Fruit fly (Drosophila melanogaster) whole organism, adult: ENCODE measurements around the gene Snap24.

Experiments
- CG11617 ChIP-seq: fragments of 200-800 bp; sonication (Bioruptor generic); optimal IDR thresholded peaks from 2 replicates; lab custom pipeline; 2017; ENCODE audit warnings: mild to moderate bottlenecking, missing biosample characterization, missing genetic modification reagents, missing genetic modification characterization
- CG12768 ChIP-seq: fragments of 200-800 bp; sonication (Bioruptor generic); optimal IDR thresholded peaks from 2 replicates; lab custom pipeline; 2017; ENCODE audit warnings: missing biosample characterization, missing genetic modification characterization, mild to moderate bottlenecking, moderate library complexity, missing genetic modification reagents
- CG14711 ChIP-seq: fragments of 200-800 bp; sonication (Bioruptor generic); optimal IDR thresholded peaks from 2 replicates; lab custom pipeline; 2018; ENCODE audit warnings: missing biosample characterization, mild to moderate bottlenecking, missing genetic modification characterization, moderate library complexity
- CG1620 ChIP-seq: fragments of 200-800 bp; sonication (Bioruptor generic); optimal IDR thresholded peaks from 2 replicates; lab custom pipeline; 2016; ENCODE audit warnings: missing biosample characterization, missing genetic modification characterization
- CG33017 ChIP-seq: fragments of 200-800 bp; sonication (Bioruptor generic); optimal IDR thresholded peaks from 2 replicates; lab custom pipeline; 2018; ENCODE audit warnings: missing biosample characterization, mild to moderate bottlenecking, missing genetic modification characterization, moderate library complexity
- CG5204 ChIP-seq: fragments of 200-800 bp; sonication (Bioruptor generic); optimal IDR thresholded peaks from 2 replicates; lab custom pipeline; 2016; ENCODE audit warnings: missing biosample characterization, missing genetic modification characterization
- CG7045 ChIP-seq: fragments of 200-800 bp; sonication (Bioruptor generic); optimal IDR thresholded peaks from 2 replicates; lab custom pipeline; 2017; ENCODE audit warnings: missing biosample characterization, mild to moderate bottlenecking, missing genetic modification characterization
- CG7101 ChIP-seq: fragments of 200-800 bp; sonication (Bioruptor generic); optimal IDR thresholded peaks from 2 replicates; lab custom pipeline; 2018; ENCODE audit warnings: missing biosample characterization, mild to moderate bottlenecking, missing genetic modification characterization, moderate library complexity
- Clk ChIP-seq: fragments of 200-800 bp; sonication (Bioruptor generic); optimal IDR thresholded peaks from 2 replicates; lab custom pipeline; 2017; ENCODE audit warnings: missing biosample characterization, missing genetic modification characterization
- Crg-1 ChIP-seq: fragments of 200-800 bp; sonication (Bioruptor generic); optimal IDR thresholded peaks from 2 replicates; lab custom pipeline; 2016; ENCODE audit warnings: missing biosample characterization, missing genetic modification characterization
- Hr96 ChIP-seq: fragments of 200-800 bp; sonication (Bioruptor generic); optimal IDR thresholded peaks from 2 replicates; lab custom pipeline; 2016; ENCODE audit warnings: missing biosample characterization, missing genetic modification characterization
- Mnt ChIP-seq: fragments of 200-800 bp; sonication (Bioruptor generic); optimal IDR thresholded peaks from 2 replicates; lab custom pipeline; 2016; ENCODE audit warnings: missing biosample characterization, mild to moderate bottlenecking, missing genetic modification characterization
- bab1 ChIP-seq: fragments of 200-800 bp; sonication (Bioruptor generic); optimal IDR thresholded peaks from 3 replicates; lab custom pipeline; 2019; ENCODE audit warnings: missing biosample characterization, mild to moderate bottlenecking, missing genetic modification characterization, moderate library complexity
- cic ChIP-seq: fragments of 200-800 bp; sonication (Bioruptor generic); optimal IDR thresholded peaks from 2 replicates; lab custom pipeline; 2017; ENCODE audit warnings: missing biosample characterization, mild to moderate bottlenecking, missing genetic modification characterization, moderate library complexity
- cnc ChIP-seq, 2 experiments: fragments of >200 bp; optimal IDR thresholded peaks; 2 replicates each; lab custom pipeline; 2017
- kay ChIP-seq: fragments of 200-800 bp; sonication (Bioruptor generic); peaks from one replicate; lab custom pipeline; 2016; ENCODE audit warnings: missing biosample characterization, missing genetic modification characterization, borderline replicate concordance
- ovo ChIP-seq: fragments of 200-800 bp; sonication (Bioruptor generic); optimal IDR thresholded peaks from 2 replicates; lab custom pipeline; 2016; ENCODE audit warnings: missing biosample characterization, missing genetic modification characterization
- pad ChIP-seq: fragments of 200-800 bp; sonication (Bioruptor generic); optimal IDR thresholded peaks from 3 replicates; lab custom pipeline; 2017; ENCODE audit warnings: missing biosample characterization, missing genetic modification characterization, mild to moderate bottlenecking, moderate library complexity, missing genetic modification reagents
- tj ChIP-seq: fragments of 200-800 bp; sonication (Bioruptor generic); optimal IDR thresholded peaks from 3 replicates; lab custom pipeline; 2017; ENCODE audit warnings: missing biosample characterization, mild to moderate bottlenecking, missing genetic modification characterization, moderate library complexity
- toe ChIP-seq: fragments of 200-800 bp; sonication (Bioruptor generic); optimal IDR thresholded peaks from 2 replicates; lab custom pipeline; 2016; ENCODE audit warnings: missing biosample characterization, missing genetic modification characterization

Gene Snap24

DNA sequence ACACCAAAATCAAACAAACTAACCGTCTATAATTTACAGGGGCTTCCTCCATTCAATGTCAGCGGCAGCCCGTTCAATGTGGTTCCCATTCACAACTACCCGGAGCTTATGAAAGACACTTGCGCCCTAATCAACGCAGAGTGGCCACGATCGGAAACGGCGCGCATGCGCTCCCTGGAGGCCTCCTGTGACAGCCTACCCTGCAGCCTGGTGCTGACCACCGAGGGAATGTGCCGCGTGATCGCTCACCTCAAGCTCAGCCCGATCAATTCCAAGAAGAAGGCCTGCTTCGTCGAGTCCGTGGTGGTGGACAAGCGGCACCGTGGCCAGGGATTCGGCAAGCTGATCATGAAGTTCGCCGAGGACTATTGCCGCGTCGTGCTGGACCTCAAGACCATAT, 5.9 kb upstream of the Snap24 start, which contains the start of gene MED6:
MED6 (minus strand) TSS at position 101 of the 400 bp plus-strand sequence.
- TF ChIP-seq CG12768 (GFP tag; lab: Kevin White, UChicago) (no peak), bab1 (GFP tag; lab: Kevin White, UChicago) (no peak), CG1620 (GFP tag; lab: Kevin White, UChicago) (no peak), CG7101 (tag; lab: Kevin White, UChicago) (no peak), CG7045 (GFP tag; lab: Kevin White, UChicago) (no peak)

DNA sequence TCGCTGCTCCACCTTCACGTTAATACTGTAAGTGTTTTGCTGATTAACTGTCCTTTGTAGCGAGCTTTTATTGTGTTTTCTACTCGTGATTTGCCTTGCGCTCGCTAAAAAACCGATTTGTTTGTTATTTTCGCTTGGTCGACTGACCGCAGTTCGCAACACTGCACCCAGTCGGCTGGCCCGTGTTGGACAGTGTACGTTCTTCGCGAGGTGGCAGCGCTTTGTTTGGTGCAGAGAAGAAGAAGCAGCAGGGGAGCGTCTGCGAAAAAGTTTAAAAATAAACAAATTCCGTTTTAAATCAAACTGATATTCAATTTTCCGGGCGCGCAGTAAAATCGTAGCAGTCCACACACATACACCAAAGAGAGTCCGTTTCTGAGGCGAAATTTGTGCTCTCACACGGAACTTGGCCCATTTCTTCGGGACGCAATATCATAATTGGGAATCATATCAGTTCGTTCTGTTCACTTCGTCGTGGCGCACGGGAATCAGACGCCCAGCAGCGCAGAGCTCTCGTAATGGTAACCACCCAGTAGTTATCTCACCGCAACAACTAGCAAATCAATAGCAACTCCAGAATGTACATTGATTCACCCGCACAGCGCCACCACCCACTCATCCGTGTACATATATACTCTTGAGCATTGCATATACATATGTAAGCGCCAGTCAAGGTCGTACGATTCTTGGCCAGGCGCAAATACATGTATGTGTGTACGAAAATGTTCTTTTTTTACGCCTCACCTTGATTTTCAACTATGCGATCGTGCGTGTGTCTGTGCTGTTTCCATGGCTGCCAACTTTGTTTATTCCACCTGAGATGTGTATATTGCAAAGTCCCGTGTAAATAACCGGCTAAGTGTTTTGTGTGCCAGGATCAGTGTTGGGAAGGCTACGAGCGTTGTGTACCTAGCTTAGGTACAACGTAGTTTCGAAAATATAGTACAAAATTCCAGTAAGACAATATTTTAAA, 5.0 kb upstream of the Snap24 start, which contains the start of gene Naa80:
Naa80 (plus strand) TSS at position 215 of the 973 bp plus-strand sequence.
- TF ChIP-seq tj (GFP tag; lab: Kevin White, UChicago): peak; percentile 21
- TF ChIP-seq kay (GFP tag; lab: Kevin White, UChicago): no peak
- peak; percentile 80 for TF ChIP-seq pad
- TF ChIP-seq Crg-1 (GFP tag; lab: Kevin White, UChicago): peak; percentile 96
- no peak for TF ChIP-seq cnc (optimal IDR thresholded peaks at IDR 0.05; lab: Kevin White, UChicago)
- peak; percentile 88 for TF ChIP-seq cic (GFP tag; lab: Kevin White, UChicago)
- TF ChIP-seq CG5204 (GFP tag; lab: Kevin White, UChicago): no peak
- TF ChIP-seq ovo (GFP tag; lab: Kevin White, UChicago): peak; percentile 64
- TF ChIP-seq CG14711 (tag; lab: Kevin White, UChicago): peak; percentile 55
- peak; percentile 56 for TF ChIP-seq bab1 (GFP tag; lab: Kevin White, UChicago)
- peak; percentile 69 for TF ChIP-seq CG33017
- peak; percentile 92 for TF ChIP-seq Mnt
- peak; percentile 67 for TF ChIP-seq Clk (GFP tag; lab: Kevin White, UChicago)
- TF ChIP-seq CG1620 (GFP tag; lab: Kevin White, UChicago): peak; percentile 95
- TF ChIP-seq toe (GFP tag; lab: Kevin White, UChicago): peak; percentile 63
- TF ChIP-seq Hr96: peak; percentile 38
- TF ChIP-seq CG12768 (GFP tag; lab: Kevin White, UChicago): peak; percentile 82
- peak; percentile 82 for TF ChIP-seq CG7101 (tag; lab: Kevin White, UChicago)
- peak; percentile 65 for TF ChIP-seq CG7045 (GFP tag; lab: Kevin White, UChicago)
- TF ChIP-seq CG11617: peak; percentile 57

DNA sequence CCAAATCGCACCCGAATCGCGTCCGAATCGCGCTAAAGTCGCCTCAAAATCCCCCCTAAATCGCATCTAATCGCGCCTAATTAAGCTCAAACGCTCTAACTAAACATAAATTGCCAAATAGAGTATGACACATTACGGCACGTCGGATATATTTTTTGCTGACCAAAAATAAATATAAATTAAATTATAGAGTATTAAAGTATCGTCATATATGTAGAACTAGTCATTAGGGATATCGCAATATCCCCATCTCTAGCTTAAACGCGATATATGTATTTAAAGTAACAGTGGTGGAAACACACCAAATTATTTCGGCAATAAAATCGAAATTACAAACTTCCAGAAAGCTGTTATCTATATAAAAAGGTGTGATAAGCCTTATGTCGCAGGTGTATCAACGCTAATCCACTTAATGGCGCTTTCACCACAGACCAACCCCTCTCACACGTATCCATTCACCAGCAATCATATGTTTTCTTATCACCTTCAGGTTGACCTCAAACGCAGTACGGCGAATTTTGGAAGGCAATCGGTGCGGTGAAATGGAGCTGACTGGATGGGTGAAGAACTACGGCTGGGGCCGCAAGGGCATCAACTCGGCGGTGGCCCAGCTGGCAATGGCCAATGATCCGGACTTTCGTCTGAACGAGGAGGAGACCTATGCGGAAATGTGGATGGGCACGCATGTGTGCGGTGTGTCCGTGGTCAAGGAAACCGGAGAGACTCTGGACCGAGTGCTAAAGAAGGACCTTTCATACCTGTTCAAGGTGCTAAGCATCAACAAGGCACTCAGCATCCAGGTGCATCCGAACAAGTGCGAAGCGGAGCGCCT, 3.4 kb downstream of the Snap24 start, which contains the start of gene Mpi:
Mpi (plus strand) TSS at position 263 of the 832 bp plus-strand sequence.
- peak; percentile 70 for TF ChIP-seq bab1 (GFP tag; lab: Kevin White, UChicago)
- no peak for TF ChIP-seq CG5204 (GFP tag; lab: Kevin White, UChicago)
- no peak for TF ChIP-seq Clk (GFP tag; lab: Kevin White, UChicago)
- peak; percentile 85 for TF ChIP-seq cic (GFP tag; lab: Kevin White, UChicago)
- peak; percentile 21 for TF ChIP-seq CG33017
- peak; percentile 43 for TF ChIP-seq Mnt
- no peak for TF ChIP-seq Crg-1 (GFP tag; lab: Kevin White, UChicago)
- peak; percentile 50 for TF ChIP-seq CG11617
- no peak for TF ChIP-seq toe (GFP tag; lab: Kevin White, UChicago)
- TF ChIP-seq CG7045 (GFP tag; lab: Kevin White, UChicago): no peak
- peak; percentile 2 for TF ChIP-seq CG7101 (tag; lab: Kevin White, UChicago)
- no peak for TF ChIP-seq ovo (GFP tag; lab: Kevin White, UChicago)
- TF ChIP-seq CG12768 (GFP tag; lab: Kevin White, UChicago): peak; percentile 44
- TF ChIP-seq CG1620 (GFP tag; lab: Kevin White, UChicago): peak; percentile 23
- no peak for TF ChIP-seq kay (GFP tag; lab: Kevin White, UChicago)
- TF ChIP-seq CG14711 (tag; lab: Kevin White, UChicago): no peak
- no peak for TF ChIP-seq pad
- no peak for TF ChIP-seq Hr96
- TF ChIP-seq tj (GFP tag; lab: Kevin White, UChicago): peak; percentile 38
- TF ChIP-seq cnc (optimal IDR thresholded peaks at IDR 0.05; lab: Kevin White, UChicago): no peak

DNA sequence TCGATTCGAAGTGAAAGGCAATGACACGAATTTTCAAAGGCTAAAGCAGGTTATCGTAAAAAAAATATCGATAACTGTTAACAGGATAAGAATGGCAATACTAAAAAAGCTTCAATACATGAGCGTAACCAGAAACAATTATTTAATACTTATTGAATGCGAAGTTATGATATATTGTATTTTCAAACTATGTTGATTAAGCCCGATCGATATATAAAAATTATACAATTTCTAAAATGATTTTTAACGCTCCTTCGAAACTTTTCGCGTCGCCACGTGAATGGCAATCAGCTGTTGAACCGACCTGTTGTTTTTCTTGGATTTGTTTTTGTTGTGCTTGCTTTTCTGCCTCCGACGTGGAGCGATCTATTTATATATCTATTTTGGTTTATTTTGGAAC, 6.8 kb downstream of the Snap24 start, which contains the start of the genes Alg12 and Rpt3R:
Alg12 (plus strand) TSS at position 305 of the 400 bp plus-strand sequence.
Rpt3R (minus strand) TSS at position 324 of the 400 bp plus-strand sequence.
- TF ChIP-seq CG14711 (tag; lab: Kevin White, UChicago) (peak; percentile 71), cnc (optimal IDR thresholded peaks at IDR 0.05; lab: Kevin White, UChicago) (no peak), CG11617 (peak; percentile 4), cic (GFP tag; lab: Kevin White, UChicago) (no peak), tj (GFP tag; lab: Kevin White, UChicago) (no peak), Clk (GFP tag; lab: Kevin White, UChicago) (no peak), CG33017 (no peak), bab1 (GFP tag; lab: Kevin White, UChicago) (peak; percentile 21), pad (no peak), CG7045 (GFP tag; lab: Kevin White, UChicago) (no peak), CG1620 (GFP tag; lab: Kevin White, UChicago) (no peak), CG5204 (GFP tag; lab: Kevin White, UChicago) (no peak), kay (GFP tag; lab: Kevin White, UChicago) (no peak), Hr96 (no peak), Mnt (no peak), ovo (GFP tag; lab: Kevin White, UChicago) (no peak), Crg-1 (GFP tag; lab: Kevin White, UChicago) (peak; percentile 19)
